Worm (Caenorhabditis elegans) whole organism, mixed stage, embryonic: ENCODE data around the gene catp-6.
"Not testable (repeated sequence)": the region's sequence is repeated elsewhere in the genome, so short reads cannot be mapped to it uniquely, and the experiment has no call there.

Experiments used
- M03D4.4 ChIP-seq: sonication (generic microtip); optimal IDR thresholded peaks from 2 replicates; lab custom pipeline; 2017; ENCODE audit warnings: mild to moderate bottlenecking, missing genetic modification characterization, missing compliant biosample characterization
- bed-3 ChIP-seq: fragments of 200-800 bp; sonication (Bioruptor generic); optimal IDR thresholded peaks from 3 replicates; lab custom pipeline; 2018; ENCODE audit warnings: mild to moderate bottlenecking, missing genetic modification characterization, moderate library complexity, missing compliant biosample characterization
- blmp-1 ChIP-seq: fragments of 150-350 bp; optimal IDR thresholded peaks from 2 replicates; lab custom pipeline; 2014; ENCODE audit warnings: missing biosample characterization, missing genetic modification characterization
- ceh-39 ChIP-seq: fragments of 150-350 bp; optimal IDR thresholded peaks from 2 replicates; lab custom pipeline; 2014; ENCODE audit warnings: missing biosample characterization, missing genetic modification characterization
- ceh-43 ChIP-seq: fragments of 200-800 bp; sonication (Bioruptor generic); optimal IDR thresholded peaks from 2 replicates; lab custom pipeline; 2018; ENCODE audit warnings: mild to moderate bottlenecking, missing genetic modification characterization, moderate library complexity, missing compliant biosample characterization
- ceh-83 ChIP-seq: fragments of 200-800 bp; sonication (Bioruptor generic); optimal IDR thresholded peaks from 2 replicates; lab custom pipeline; 2018; ENCODE audit warnings: mild to moderate bottlenecking, missing genetic modification characterization, missing compliant biosample characterization
- ces-1 ChIP-seq: fragments of 150-350 bp; optimal IDR thresholded peaks from 2 replicates; lab custom pipeline; 2014; ENCODE audit warnings: missing biosample characterization, missing genetic modification reagents, missing genetic modification characterization
- cnd-1 ChIP-seq: fragments of 200-800 bp; sonication (Bioruptor generic); optimal IDR thresholded peaks from 2 replicates; lab custom pipeline; 2018; ENCODE audit warnings: mild to moderate bottlenecking, missing genetic modification characterization, missing compliant biosample characterization
- drap-1 ChIP-seq: fragments of 200-800 bp; sonication (Bioruptor generic); optimal IDR thresholded peaks from 3 replicates; lab custom pipeline; 2018; ENCODE audit warnings: mild to moderate bottlenecking, missing genetic modification characterization, missing compliant biosample characterization
- elt-1 ChIP-seq: sonication (generic microtip); optimal IDR thresholded peaks from 2 replicates; lab custom pipeline; 2017; ENCODE audit warnings: missing genetic modification characterization, mild to moderate bottlenecking, missing compliant biosample characterization, antibody characterized with exemption, moderate library complexity, borderline replicate concordance; ENCODE audit not compliant: insufficient read depth
- elt-3 ChIP-seq: fragments of 150-350 bp; optimal IDR thresholded peaks from 2 replicates; lab custom pipeline; 2014; ENCODE audit warnings: missing biosample characterization, missing genetic modification characterization
- flh-1 ChIP-seq: fragments of 200-800 bp; sonication (Bioruptor generic); optimal IDR thresholded peaks from 2 replicates; lab custom pipeline; 2018; ENCODE audit warnings: mild to moderate bottlenecking, missing genetic modification characterization, moderate library complexity, missing compliant biosample characterization
- ham-2 ChIP-seq: fragments of 200-800 bp; sonication (Bioruptor generic); optimal IDR thresholded peaks from 2 replicates; lab custom pipeline; 2018; ENCODE audit warnings: mild to moderate bottlenecking, missing genetic modification characterization, missing compliant biosample characterization
- lin-32 ChIP-seq: fragments of 200-800 bp; sonication (Bioruptor generic); optimal IDR thresholded peaks from 2 replicates; lab custom pipeline; 2018; ENCODE audit warnings: mild to moderate bottlenecking, missing genetic modification characterization, missing compliant biosample characterization
- lsy-2 ChIP-seq: fragments of 150-350 bp; optimal IDR thresholded peaks from 2 replicates; lab custom pipeline; 2014; ENCODE audit warnings: missing biosample characterization, missing genetic modification characterization
- mab-5 ChIP-seq: fragments of 150-350 bp; optimal IDR thresholded peaks from 2 replicates; lab custom pipeline; 2014; ENCODE audit warnings: missing biosample characterization, missing genetic modification characterization
- mep-1 ChIP-seq: fragments of 150-350 bp; optimal IDR thresholded peaks from 2 replicates; lab custom pipeline; 2017; ENCODE audit warnings: missing biosample characterization, missing genetic modification reagents, missing genetic modification characterization, inconsistent platforms
- mls-2 ChIP-seq: sonication (generic microtip); optimal IDR thresholded peaks from 2 replicates; lab custom pipeline; 2016; ENCODE audit warnings: mild to moderate bottlenecking, missing genetic modification characterization, moderate library complexity, missing compliant biosample characterization
- nhr-12 ChIP-seq: fragments of 150-350 bp; optimal IDR thresholded peaks from 2 replicates; lab custom pipeline; 2014; ENCODE audit warnings: missing biosample characterization, missing genetic modification characterization
- nhr-2 ChIP-seq: fragments of 150-350 bp; optimal IDR thresholded peaks from 2 replicates; lab custom pipeline; 2014; ENCODE audit warnings: missing biosample characterization, missing genetic modification characterization
- nhr-237 ChIP-seq: fragments of 150-350 bp; optimal IDR thresholded peaks from 2 replicates; lab custom pipeline; 2014; ENCODE audit warnings: missing biosample characterization, missing genetic modification characterization
- nhr-28 ChIP-seq: fragments of 150-350 bp; optimal IDR thresholded peaks from 2 replicates; lab custom pipeline; 2014; ENCODE audit warnings: missing biosample characterization, missing genetic modification characterization
- nhr-76 ChIP-seq: sonication (generic microtip); optimal IDR thresholded peaks from 2 replicates; lab custom pipeline; 2017; ENCODE audit warnings: missing biosample characterization, missing genetic modification characterization
- pha-4 ChIP-seq: fragments of 150-350 bp; optimal IDR thresholded peaks from 2 replicates; lab custom pipeline; 2018; ENCODE audit warnings: missing biosample characterization, missing genetic modification reagents, missing genetic modification characterization
- sem-2 ChIP-seq: fragments of 200-800 bp; sonication (Bioruptor generic); optimal IDR thresholded peaks from 2 replicates; lab custom pipeline; 2018; ENCODE audit warnings: mild to moderate bottlenecking, missing genetic modification characterization, missing compliant biosample characterization
- sptf-1 ChIP-seq: sonication (generic microtip); optimal IDR thresholded peaks from 2 replicates; lab custom pipeline; 2017; ENCODE audit warnings: mild to moderate bottlenecking, missing genetic modification characterization, moderate library complexity, missing compliant biosample characterization
- tbx-8 ChIP-seq: fragments of 200-800 bp; sonication (Bioruptor generic); optimal IDR thresholded peaks from 2 replicates; lab custom pipeline; 2018; ENCODE audit warnings: mild to moderate bottlenecking, missing genetic modification characterization, moderate library complexity, missing compliant biosample characterization
- unc-120 ChIP-seq: sonication (generic microtip); optimal IDR thresholded peaks from 2 replicates; lab custom pipeline; 2017; ENCODE audit warnings: missing genetic modification characterization, missing compliant biosample characterization; ENCODE audit not compliant: poor library complexity, severe bottlenecking
- unc-39 ChIP-seq: fragments of 150-350 bp; optimal IDR thresholded peaks from 2 replicates; lab custom pipeline; 2014; ENCODE audit warnings: missing biosample characterization, missing genetic modification characterization
- unc-62 ChIP-seq: fragments of 150-350 bp; optimal IDR thresholded peaks from 2 replicates; lab custom pipeline; 2014; ENCODE audit warnings: missing biosample characterization, missing genetic modification reagents, missing genetic modification characterization
- zip-8 ChIP-seq: fragments of 150-350 bp; optimal IDR thresholded peaks from 2 replicates; lab custom pipeline; 2014; ENCODE audit warnings: missing biosample characterization, missing genetic modification characterization

The catp-6 gene

DNA sequence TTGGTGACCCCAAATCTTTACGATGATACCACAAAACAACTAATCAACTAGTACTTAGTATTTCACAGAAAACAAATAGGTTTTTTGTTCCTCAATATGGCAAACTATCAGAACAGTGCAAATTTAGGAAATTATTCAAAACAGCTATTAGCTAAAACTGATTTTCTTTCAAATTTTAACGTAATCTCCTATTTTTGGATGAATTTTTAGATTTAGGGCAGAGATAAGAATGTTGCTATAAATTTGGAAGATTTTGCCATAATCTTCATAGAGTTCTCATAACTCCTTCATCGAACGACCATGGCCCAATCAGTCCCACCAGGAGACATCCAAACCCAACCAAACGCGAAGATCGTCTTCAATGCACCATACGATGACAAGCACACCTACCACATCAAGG is 13.0 kb upstream of the catp-6 start, which contains the start of gene msp-10:
TSS of gene msp-10 (plus strand) at position 301 of the 400 bp plus-strand sequence.
- TF ChIP-seq drap-1 (GFP tag; lab: Kevin White, UChicago); elt-3 (tag; lab: Kevin White, UChicago); cnd-1 (tag; lab: Kevin White, UChicago): not testable (repeated sequence)
- TF ChIP-seq, all 35 proteins: peak for 0; not testable (repeated sequence) for 35

DNA sequence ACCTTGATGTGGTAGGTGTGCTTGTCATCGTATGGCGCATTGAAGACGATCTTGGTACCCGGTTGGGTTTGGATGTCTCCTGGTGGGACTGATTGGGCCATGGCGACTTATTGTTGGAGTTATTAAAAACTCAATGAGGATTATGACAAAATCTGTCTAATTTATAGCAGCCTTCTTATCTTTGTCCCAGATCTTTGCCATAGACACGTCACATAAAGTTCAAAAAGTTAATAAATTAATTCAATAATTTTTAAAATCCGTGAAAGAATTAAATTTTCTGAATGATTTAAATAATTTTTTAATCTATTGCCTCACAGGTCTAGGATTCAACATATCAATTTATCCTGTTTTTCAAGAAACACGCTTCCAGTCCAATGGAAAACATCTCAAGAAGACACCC is 11.9 kb upstream of the catp-6 start, which contains the start of gene msp-81:
TSS of gene msp-81 (minus strand) at position 101 of the 400 bp plus-strand sequence.
- no peak for TF ChIP-seq ham-2
- TF ChIP-seq unc-39, result no peak
- no peak for TF ChIP-seq M03D4.4 (tag; lab: Kevin White, UChicago)

DNA sequence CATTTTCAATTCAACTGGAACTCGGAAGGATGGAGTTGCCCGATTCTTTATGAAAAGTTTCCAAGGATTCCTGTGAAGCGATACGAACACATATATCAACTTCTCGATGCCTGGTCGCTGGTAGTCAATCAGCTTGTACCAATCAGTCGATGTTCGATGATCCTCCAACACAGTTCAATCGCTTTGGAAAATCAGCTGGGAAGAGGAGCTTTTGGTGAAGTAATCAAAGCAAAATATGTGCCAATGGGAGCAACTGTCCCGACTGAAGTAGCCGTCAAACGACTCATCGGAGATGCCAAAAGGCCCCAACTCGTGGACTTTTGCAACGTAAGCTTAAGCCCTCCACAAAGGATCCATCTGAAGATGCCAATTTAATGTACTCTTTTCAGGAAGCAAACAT is 9.0 kb upstream of the catp-6 start:
- TF ChIP-seq nhr-237 (tag; lab: Kevin White, UChicago) (no peak), nhr-28 (tag; lab: Kevin White, UChicago) (no peak), mls-2 (no peak), flh-1 (GFP tag; lab: Kevin White, UChicago) (no peak)

DNA sequence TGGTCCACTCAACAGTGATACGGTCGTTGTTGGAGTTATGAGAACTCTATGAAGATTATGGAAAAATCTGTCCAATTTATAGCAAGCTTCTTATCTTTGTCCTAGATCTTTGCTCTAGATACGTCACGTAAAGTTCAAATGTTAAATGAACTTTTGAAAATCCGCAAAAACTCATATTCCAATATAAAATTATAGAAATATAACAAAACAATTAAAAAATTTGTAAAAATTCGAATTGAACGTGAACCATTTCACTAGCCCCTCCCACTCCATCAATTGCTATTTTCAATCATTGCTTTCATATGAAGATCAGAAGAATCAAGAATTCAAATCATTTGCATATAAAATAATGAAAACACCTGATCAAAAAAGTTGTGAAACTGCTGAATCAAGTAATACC is 8.2 kb upstream of the catp-6 start, which contains the start of gene kin-21:
TSS of gene kin-21 (plus strand) at position 301 of the 400 bp plus-strand sequence.
- no peak for TF ChIP-seq M03D4.4 (tag; lab: Kevin White, UChicago)
- no peak for TF ChIP-seq ces-1 (GFP tag; lab: Kevin White, UChicago)
- no peak for TF ChIP-seq sem-2
- no peak for TF ChIP-seq lsy-2 (tag; lab: Kevin White, UChicago)
- no peak for TF ChIP-seq nhr-237 (tag; lab: Kevin White, UChicago)
- TF ChIP-seq bed-3, result no peak
- no peak for TF ChIP-seq zip-8 (tag; lab: Kevin White, UChicago)
- no peak for TF ChIP-seq ceh-83 (GFP tag; lab: Kevin White, UChicago)
- no peak for TF ChIP-seq mab-5 (tag; lab: Kevin White, UChicago)
- no peak for TF ChIP-seq nhr-76 (tag; lab: Kevin White, UChicago)
- no peak for TF ChIP-seq ceh-39 (tag; lab: Kevin White, UChicago)

DNA sequence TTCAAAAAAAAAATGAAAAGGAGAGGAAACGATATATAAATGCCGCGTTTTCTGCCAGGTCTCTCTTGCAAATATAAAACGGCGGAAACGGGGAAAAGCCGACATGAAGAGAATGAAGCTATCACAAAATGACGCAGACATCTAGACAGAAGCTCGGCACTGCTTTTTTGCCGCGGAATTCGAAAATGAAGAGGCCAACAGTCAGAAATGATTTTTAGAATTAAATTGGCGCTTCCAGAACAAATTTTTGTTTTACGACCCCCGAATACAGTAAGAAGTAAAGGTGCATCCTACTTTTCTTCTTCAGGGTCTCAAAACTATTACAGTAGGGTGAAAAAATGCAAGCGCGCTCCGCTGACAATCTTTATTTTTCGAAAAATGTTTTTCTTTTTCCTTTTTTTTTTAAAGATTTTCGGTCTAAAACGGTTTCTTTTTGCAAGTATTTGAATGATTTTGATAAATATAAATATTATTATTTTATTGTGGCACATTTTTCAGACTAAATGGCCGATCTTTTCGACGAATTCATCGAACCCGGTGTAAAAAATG is 890 bp upstream of the catp-6 start, which contains the start of gene mtr-4:
TSS of gene mtr-4 (plus strand) at position 499 of the 549 bp plus-strand sequence.
- TF ChIP-seq cnd-1 (tag; lab: Kevin White, UChicago) (no peak), ham-2 (no peak), lin-32 (GFP tag; lab: Kevin White, UChicago) (no peak), bed-3 (no peak), nhr-76 (tag; lab: Kevin White, UChicago) (no peak), ceh-39 (tag; lab: Kevin White, UChicago) (no peak), nhr-12 (tag; lab: Kevin White, UChicago) (no peak), pha-4 (tag; lab: Kevin White, UChicago) (no peak), lsy-2 (tag; lab: Kevin White, UChicago) (no peak), nhr-2 (tag; lab: Kevin White, UChicago) (no peak), blmp-1 (no peak)

DNA sequence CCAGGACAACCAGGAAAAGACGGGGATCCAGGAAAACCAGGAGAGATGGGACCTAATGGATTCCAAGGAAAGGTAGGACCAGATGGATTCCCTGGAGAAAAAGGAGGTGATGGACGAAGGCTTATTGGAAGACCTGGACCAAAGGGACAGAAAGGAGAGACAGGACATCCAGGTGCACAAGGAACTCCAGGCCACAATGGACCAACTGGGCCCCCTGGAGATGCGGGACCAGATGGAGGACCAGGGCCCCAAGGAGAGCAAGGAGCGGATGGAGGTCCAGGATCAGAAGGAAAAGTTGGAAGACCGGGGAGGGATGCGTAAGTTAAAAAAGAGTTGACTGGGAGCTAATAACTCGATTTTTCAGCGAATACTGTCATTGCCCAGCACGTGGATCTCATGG is 1.8 kb downstream of the catp-6 start:
- no peak for TF ChIP-seq nhr-76 (tag; lab: Kevin White, UChicago)
- TF ChIP-seq sem-2, result no peak
- TF ChIP-seq tbx-8, result no peak
- TF ChIP-seq unc-62 (GFP tag; lab: Kevin White, UChicago), result no peak
- no peak for TF ChIP-seq mep-1 (tag; lab: Kevin White, UChicago)
- TF ChIP-seq unc-120 (tag; lab: Kevin White, UChicago), result no peak
- no peak for TF ChIP-seq zip-8 (tag; lab: Kevin White, UChicago)
- no peak for TF ChIP-seq flh-1 (GFP tag; lab: Kevin White, UChicago)
- TF ChIP-seq nhr-2 (tag; lab: Kevin White, UChicago), result no peak
- TF ChIP-seq unc-39, result no peak
- TF ChIP-seq nhr-237 (tag; lab: Kevin White, UChicago), result no peak
- TF ChIP-seq nhr-12 (tag; lab: Kevin White, UChicago), result no peak
- no peak for TF ChIP-seq sptf-1
- TF ChIP-seq elt-1 (tag; lab: Kevin White, UChicago), result no peak
- no peak for TF ChIP-seq ceh-43 (GFP tag; lab: Kevin White, UChicago)
- no peak for TF ChIP-seq ham-2
